Worm (Caenorhabditis elegans) whole organism, L1 larva: ENCODE data around the gene F48B9.3.

Experiments used
- aly-2 ChIP-seq: fragments of 150-350 bp; optimal IDR thresholded peaks from 2 replicates; lab custom pipeline; 2014; ENCODE audit warnings: missing biosample characterization, missing genetic modification characterization
- ama-1 ChIP-seq: fragments of 150-350 bp; optimal IDR thresholded peaks from 2 replicates; lab custom pipeline; 2014
- blmp-1 ChIP-seq: fragments of 150-350 bp; optimal IDR thresholded peaks from 2 replicates; lab custom pipeline; 2014; ENCODE audit warnings: missing biosample characterization, missing genetic modification characterization
- dsc-1 ChIP-seq: sonication (generic microtip); optimal IDR thresholded peaks from 2 replicates; lab custom pipeline; 2016; ENCODE audit warnings: mild to moderate bottlenecking, missing genetic modification characterization, missing compliant biosample characterization
- egl-27 ChIP-seq, 2 experiments: fragments of 150-350 bp in 1 of 2; sonication (generic microtip); optimal IDR thresholded peaks; 3 replicates each; lab custom pipeline; 2017 to 2018; ENCODE audit warnings: missing biosample characterization in 2 of 2, missing genetic modification characterization in 2 of 2, missing genetic modification reagents in 2 of 2
- grh-1 ChIP-seq: fragments of 200-800 bp; sonication (Bioruptor generic); IDR thresholded peaks from 2 replicates; pipeline ENCODE4 v1.3.6; 2022; ENCODE audit warnings: missing genetic modification reagents, missing genetic modification characterization, missing compliant biosample characterization
- lin-35 ChIP-seq, 2 experiments: fragments of 150-350 bp; optimal IDR thresholded peaks; 2 replicates each; lab custom pipeline; 2014; ENCODE audit warnings: missing biosample characterization in 2 of 2, missing genetic modification characterization in 2 of 2, missing genetic modification reagents in 2 of 2
- mdl-1 ChIP-seq, 2 experiments: fragments of 150-350 bp; optimal IDR thresholded peaks; 2 replicates each; lab custom pipeline; 2014 to 2017; ENCODE audit warnings: missing biosample characterization in 2 of 2, missing genetic modification characterization in 2 of 2, inconsistent platforms in 1 of 2
- nhr-11 ChIP-seq: fragments of 150-350 bp; optimal IDR thresholded peaks from 2 replicates; lab custom pipeline; 2014; ENCODE audit warnings: missing biosample characterization, missing genetic modification characterization
- nhr-76 ChIP-seq: sonication (generic microtip); optimal IDR thresholded peaks from 2 replicates; lab custom pipeline; 2017; ENCODE audit warnings: missing biosample characterization, missing genetic modification characterization
- skn-1 ChIP-seq: fragments of 150-350 bp; optimal IDR thresholded peaks from 2 replicates; lab custom pipeline; 2014; ENCODE audit warnings: missing biosample characterization, missing genetic modification characterization
- sox-4 ChIP-seq: sonication (generic microtip); optimal IDR thresholded peaks from 2 replicates; lab custom pipeline; 2016; ENCODE audit warnings: missing genetic modification characterization, missing compliant biosample characterization
- tlp-1 ChIP-seq: fragments of 150-350 bp; optimal IDR thresholded peaks from 2 replicates; lab custom pipeline; 2014; ENCODE audit warnings: missing biosample characterization, missing genetic modification characterization

ce11 chrX:2118162-2118561, 46.7 kb upstream of the F48B9.3 start, which contains the start of gene swip-10:
- no peak for TF ChIP-seq mdl-1 (tag; optimal IDR thresholded peaks at IDR 0.05; lab: Kevin White, UChicago)
- TF ChIP-seq ama-1, result no peak
- TF ChIP-seq grh-1 (GFP tag; lab: Robert Waterston, UW), result no peak
- TF ChIP-seq skn-1 (tag; lab: Kevin White, UChicago), result no peak
- no peak for TF ChIP-seq aly-2
- no peak for TF ChIP-seq nhr-76 (tag; lab: Kevin White, UChicago)
- TF ChIP-seq tlp-1 (tag; lab: Kevin White, UChicago), result no peak
- TF ChIP-seq nhr-11 (tag; lab: Kevin White, UChicago), result no peak
- no peak for TF ChIP-seq lin-35 (GFP tag; optimal IDR thresholded peaks at IDR 0.05; lab: Kevin White, UChicago)
- TF ChIP-seq dsc-1 (tag; lab: Kevin White, UChicago), result no peak
- no peak for TF ChIP-seq egl-27 (tag; optimal IDR thresholded peaks at IDR 0.05; lab: Kevin White, UChicago)
- TF ChIP-seq sox-4, result no peak
- peak; percentile 60 for TF ChIP-seq blmp-1
